Worm (Caenorhabditis elegans): ENCODE data around the gene dpy-28.

Gene dpy-28

ce11 chrIII:10807956-10808355, 45.0 kb downstream of the dpy-28 start (continued):
- TF ChIP-seq atf-7 (tag; optimal IDR thresholded peaks at IDR 0.05) (no peak), ztf-3 (GFP tag; optimal IDR thresholded peaks at IDR 0.05) (no peak), attf-6 (GFP tag; IDR thresholded peaks at IDR 0.05) (peak; percentile 48), lin-54 (GFP tag; optimal IDR thresholded peaks at IDR 0.05) (no peak), F49E8.2 (tag; optimal IDR thresholded peaks at IDR 0.05; ENCODE audit: insufficient read depth) (no peak), nfya-2 (GFP tag; IDR thresholded peaks at IDR 0.05) (no peak), ets-4 (GFP tag; optimal IDR thresholded peaks at IDR 0.05) (no peak), athp-1 (tag; optimal IDR thresholded peaks at IDR 0.05) (no peak), hlh-12 (tag; optimal IDR thresholded peaks at IDR 0.05) (no peak), hlh-26 (GFP tag; conservative IDR thresholded peaks at IDR 0.05) (no peak), C17E4.6 (GFP tag; IDR thresholded peaks at IDR 0.05) (no peak), lir-1 (GFP tag; conservative IDR thresholded peaks at IDR 0.05) (no peak), Y53G8AR.9 (GFP tag; conservative IDR thresholded peaks at IDR 0.05) (no peak), lin-35 (GFP tag; optimal IDR thresholded peaks at IDR 0.05) (no peak), lsy-27 (tag; optimal IDR thresholded peaks at IDR 0.05; ENCODE audit: borderline replicate concordance, insufficient read depth) (no peak), aptf-2 (GFP tag; conservative IDR thresholded peaks at IDR 0.05) (no peak), xnd-1 (tag; optimal IDR thresholded peaks at IDR 0.05) (no peak), mxl-1 (tag; optimal IDR thresholded peaks at IDR 0.05) (no peak), F52B5.7 (tag; optimal IDR thresholded peaks at IDR 0.05) (no peak)

ce11 chrIII:10808802-10809201, 45.9 kb downstream of the dpy-28 start:
- TF ChIP-seq tbx-9 (tag; optimal IDR thresholded peaks at IDR 0.05; ENCODE audit: borderline replicate concordance) (no peak), ztf-26 (tag; optimal IDR thresholded peaks at IDR 0.05) (no peak), hsf-1 (GFP tag; IDR thresholded peaks at IDR 0.05) (peak; percentile 23), cebp-2 (GFP tag; IDR thresholded peaks at IDR 0.05) (no peak), hrde-1 (tag; optimal IDR thresholded peaks at IDR 0.05; ENCODE audit: borderline replicate concordance) (no peak), hmg-1.2 (GFP tag; IDR thresholded peaks at IDR 0.05) (no peak), egrh-3 (GFP tag; IDR thresholded peaks at IDR 0.05) (peak; percentile 55; the same call in 1 of the 2 replicates), attf-5 (GFP tag; optimal IDR thresholded peaks at IDR 0.05) (peak; percentile 5), B0261.1 (tag; optimal IDR thresholded peaks at IDR 0.05) (no peak), mcd-1 (GFP tag; IDR thresholded peaks at IDR 0.05) (no peak), K11D2.4 (GFP tag; IDR thresholded peaks at IDR 0.05) (no peak), xnd-1 (tag; optimal IDR thresholded peaks at IDR 0.05) (no peak), chd-7 (tag; optimal IDR thresholded peaks at IDR 0.05) (peak; percentile 8), madf-6 (GFP tag; IDR thresholded peaks at IDR 0.05) (peak; percentile 59), Y95B8A.8 (GFP tag; IDR thresholded peaks at IDR 0.05) (0 out of 2 replicates have a peak, but pooled peaks have one; percentile 5), attf-6 (GFP tag; IDR thresholded peaks at IDR 0.05) (0 out of 2 replicates have a peak, but pooled peaks have one; percentile 26), zfh-2 (GFP tag; conservative IDR thresholded peaks at IDR 0.05) (peak; percentile 80), lin-26 (GFP tag; IDR thresholded peaks at IDR 0.05) (no peak), B0336.3 (GFP tag; IDR thresholded peaks at IDR 0.05) (0 out of 2 replicates have a peak, but pooled peaks have one; percentile 7), akir-1 (GFP tag; optimal IDR thresholded peaks at IDR 0.05) (no peak), snpc-4 (GFP tag; optimal IDR thresholded peaks at IDR 0.05) (no peak), snpc-4 (tag; optimal IDR thresholded peaks at IDR 0.05) (no peak)
